Fruit fly (Drosophila melanogaster): ENCODE data around the gene Grl40a.

The Grl40a gene

dm6 chr2L:21993377-21993776 is 44.3 kb upstream of the Grl40a start (continued):
- TF ChIP-seq CG11294 (GFP tag; IDR thresholded peaks at IDR 0.05) = no peak
- TF ChIP-seq OdsH (GFP tag; optimal IDR thresholded peaks at IDR 0.05) = peak; percentile 5
- peak; percentile 22 for TF ChIP-seq achi (GFP tag; optimal IDR thresholded peaks at IDR 0.05)
- TF ChIP-seq ss (GFP tag; optimal IDR thresholded peaks at IDR 0.05) = peak; percentile 19 to 25
- TF ChIP-seq CG31627 (GFP tag; optimal IDR thresholded peaks at IDR 0.05) = peak; percentile 11
- no peak for TF ChIP-seq dac (GFP tag; optimal IDR thresholded peaks at IDR 0.05)
- no peak for TF ChIP-seq CG6276 (GFP tag; optimal IDR thresholded peaks at IDR 0.05)
- TF ChIP-seq Eip75B (GFP tag; optimal IDR thresholded peaks at IDR 0.05) = no peak
- peak; percentile 26 for TF ChIP-seq CG6792 (GFP tag; optimal IDR thresholded peaks at IDR 0.05)
- TF ChIP-seq pdm3 (GFP tag; optimal IDR thresholded peaks at IDR 0.05) = peak; percentile 15
- no peak for TF ChIP-seq eg (GFP tag; IDR thresholded peaks at IDR 0.05)
- no peak for TF ChIP-seq Hr38 (GFP tag; optimal IDR thresholded peaks at IDR 0.05)
- TF ChIP-seq CG10669 (GFP tag; optimal IDR thresholded peaks at IDR 0.05) = peak; percentile 20
- no peak for TF ChIP-seq CG32006 (GFP tag; optimal IDR thresholded peaks at IDR 0.05)
- peak; percentile 25 for TF ChIP-seq cyc (GFP tag; optimal IDR thresholded peaks at IDR 0.05)
- no peak for TF ChIP-seq Sox15 (GFP tag; optimal IDR thresholded peaks at IDR 0.05)
- TF ChIP-seq CG11762 (GFP tag; optimal IDR thresholded peaks at IDR 0.05; ENCODE audit: insufficient read depth) = no peak
- no peak for TF ChIP-seq CG6854 (GFP tag; optimal IDR thresholded peaks at IDR 0.05)
- TF ChIP-seq CG34406 (GFP tag; optimal IDR thresholded peaks at IDR 0.05) = no peak
- TF ChIP-seq Sox14 (GFP tag; optimal IDR thresholded peaks at IDR 0.05) = peak; percentile 39
- no peak for TF ChIP-seq CG15336 (GFP tag; IDR thresholded peaks at IDR 0.05)
- no peak for TF ChIP-seq CG7368 (GFP tag; optimal IDR thresholded peaks at IDR 0.05)
- TF ChIP-seq Eip78C (GFP tag) = no peak
- TF ChIP-seq CG8119 (GFP tag; IDR thresholded peaks at IDR 0.05) = no peak
- peak; percentile 46 for TF ChIP-seq esn (GFP tag; optimal IDR thresholded peaks at IDR 0.05)
- TF ChIP-seq Smox (GFP tag; optimal IDR thresholded peaks at IDR 0.05) = peak; percentile 13

dm6 chr2L:22014890-22015289 is 22.8 kb upstream of the Grl40a start, which contains the start of gene CG31693:
Gene CG31693 (plus strand): TSS chr2L:22015190.
- TF ChIP-seq Eip78C (GFP tag) = no peak
- no peak for TF ChIP-seq CG11762 (GFP tag; optimal IDR thresholded peaks at IDR 0.05; ENCODE audit: insufficient read depth)
- no peak for TF ChIP-seq acj6 (GFP tag; optimal IDR thresholded peaks at IDR 0.05)
- TF ChIP-seq CG34406 (GFP tag; optimal IDR thresholded peaks at IDR 0.05) = no peak
- no peak for TF ChIP-seq CG3032 (tag; optimal IDR thresholded peaks at IDR 0.05)
- TF ChIP-seq achi (GFP tag; optimal IDR thresholded peaks at IDR 0.05) = no peak
- no peak for TF ChIP-seq Sox102F (GFP tag; optimal IDR thresholded peaks at IDR 0.05)
- no peak for TF ChIP-seq Sox15 (GFP tag; optimal IDR thresholded peaks at IDR 0.05)
- no peak for TF ChIP-seq OdsH (GFP tag; optimal IDR thresholded peaks at IDR 0.05)

dm6 chr2L:22018861-22019270 is 18.8 kb upstream of the Grl40a start, which contains the start of gene tio:
Gene tio (plus strand): TSS chr2L:22019208.
- TF ChIP-seq eg (GFP tag; IDR thresholded peaks at IDR 0.05) (peak; percentile 37; the same call in 1 of the 3 replicates), CG8632 (GFP tag; optimal IDR thresholded peaks at IDR 0.05) (no peak), Sox102F (GFP tag; optimal IDR thresholded peaks at IDR 0.05) (peak; percentile 34), fd85E (GFP tag; optimal IDR thresholded peaks at IDR 0.05) (no peak), Ets96B (tag; optimal IDR thresholded peaks at IDR 0.05) (no peak), Lpt (GFP tag; optimal IDR thresholded peaks at IDR 0.05) (no peak), svp (GFP tag) (peak; percentile 67), CG31627 (GFP tag; optimal IDR thresholded peaks at IDR 0.05) (no peak), Hr4 (GFP tag; optimal IDR thresholded peaks at IDR 0.05) (no peak), topi (GFP tag; optimal IDR thresholded peaks at IDR 0.05) (no peak), Hr39 (GFP tag; optimal IDR thresholded peaks at IDR 0.05) (no peak), acj6 (GFP tag; optimal IDR thresholded peaks at IDR 0.05) (no peak), CG1621 (tag; optimal IDR thresholded peaks at IDR 0.05) (no peak), achi (GFP tag; optimal IDR thresholded peaks at IDR 0.05) (peak; percentile 38), CG34406 (GFP tag; optimal IDR thresholded peaks at IDR 0.05) (no peak), esn (GFP tag; optimal IDR thresholded peaks at IDR 0.05) (peak; percentile 23), spab (GFP tag; optimal IDR thresholded peaks at IDR 0.05) (no peak), Blimp-1 (GFP tag; optimal IDR thresholded peaks at IDR 0.05) (peak; percentile 21), pdm3 (GFP tag; optimal IDR thresholded peaks at IDR 0.05) (no peak), vri (GFP tag; optimal IDR thresholded peaks at IDR 0.05) (peak; percentile 20), Eip78C (GFP tag) (peak; percentile 79), CG6163 (GFP tag; IDR thresholded peaks at IDR 0.05) (peak; percentile 33; the same call in 2 of the 3 replicates), CG7368 (GFP tag; optimal IDR thresholded peaks at IDR 0.05) (peak; percentile 25), CG4318 (GFP tag; optimal IDR thresholded peaks at IDR 0.05) (no peak), CG10669 (GFP tag; optimal IDR thresholded peaks at IDR 0.05) (no peak), fd59A (GFP tag; optimal IDR thresholded peaks at IDR 0.05) (no peak), fkh (GFP tag; optimal IDR thresholded peaks at IDR 0.05) (no peak), CG11294 (GFP tag; IDR thresholded peaks at IDR 0.05) (no peak), CG6276 (GFP tag; optimal IDR thresholded peaks at IDR 0.05) (no peak), CG15336 (GFP tag; IDR thresholded peaks at IDR 0.05) (no peak), salr (GFP tag; optimal IDR thresholded peaks at IDR 0.05) (peak in 1 of 2 experiments; percentile 32)
